Worm (Caenorhabditis elegans): ENCODE measurements around the gene pigx-1.

DNA sequence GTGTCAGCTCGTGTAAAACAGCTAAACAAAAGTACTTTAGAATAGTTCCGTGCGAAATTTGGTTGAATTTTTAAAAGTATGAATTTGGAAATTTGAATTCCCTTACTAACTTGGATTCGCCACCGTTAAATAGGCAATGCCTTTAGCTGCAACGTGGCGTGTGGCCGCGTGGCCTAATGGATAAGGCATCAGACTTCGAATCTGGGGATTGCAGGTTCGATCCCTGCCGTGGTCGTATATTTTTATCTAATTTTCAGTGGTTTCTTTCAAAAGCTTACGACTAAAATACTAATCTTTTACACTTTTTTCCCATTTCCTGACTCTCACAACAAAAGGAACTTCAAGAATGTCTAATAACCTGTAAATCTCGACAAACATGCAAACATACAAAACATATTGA is 7.1 kb downstream of the pigx-1 start:
- TF ChIP-seq madf-2 (tag; optimal IDR thresholded peaks at IDR 0.05) (no peak), ets-4 (tag; optimal IDR thresholded peaks at IDR 0.05) (no peak), ceh-6 (GFP tag; optimal IDR thresholded peaks at IDR 0.05) (no peak), K02D7.2 (tag; optimal IDR thresholded peaks at IDR 0.05) (no peak), nhr-11 (tag; optimal IDR thresholded peaks at IDR 0.05) (no peak)
